Worm (Caenorhabditis elegans) whole organism, mixed stage, embryonic: ENCODE measurements around the gene clec-265.

ENCODE experiments used
- lsy-2 ChIP-seq: fragments of 150-350 bp; optimal IDR thresholded peaks from 2 replicates; lab custom pipeline; 2014; ENCODE audit warnings: missing biosample characterization, missing genetic modification characterization
- ztf-11 ChIP-seq: fragments of 150-350 bp; optimal IDR thresholded peaks from 2 replicates; lab custom pipeline; 2014; ENCODE audit warnings: missing biosample characterization, missing genetic modification characterization

- TF ChIP-seq lsy-2 (tag; lab: Kevin White, UChicago), result no peak
- TF ChIP-seq ztf-11 (tag; lab: Kevin White, UChicago), result no peak
These were observed 2.6 kb upstream of the clec-265 start, which contains the start of gene M02F4.1 for ce11 chrX:3029030-3029429.
